Fruit fly (Drosophila melanogaster): ENCODE data around the gene Mipp1.
A peak's percentile ranks its signal among the peaks of the same experiment; 100 is the strongest.

Gene Mipp1

DNA sequence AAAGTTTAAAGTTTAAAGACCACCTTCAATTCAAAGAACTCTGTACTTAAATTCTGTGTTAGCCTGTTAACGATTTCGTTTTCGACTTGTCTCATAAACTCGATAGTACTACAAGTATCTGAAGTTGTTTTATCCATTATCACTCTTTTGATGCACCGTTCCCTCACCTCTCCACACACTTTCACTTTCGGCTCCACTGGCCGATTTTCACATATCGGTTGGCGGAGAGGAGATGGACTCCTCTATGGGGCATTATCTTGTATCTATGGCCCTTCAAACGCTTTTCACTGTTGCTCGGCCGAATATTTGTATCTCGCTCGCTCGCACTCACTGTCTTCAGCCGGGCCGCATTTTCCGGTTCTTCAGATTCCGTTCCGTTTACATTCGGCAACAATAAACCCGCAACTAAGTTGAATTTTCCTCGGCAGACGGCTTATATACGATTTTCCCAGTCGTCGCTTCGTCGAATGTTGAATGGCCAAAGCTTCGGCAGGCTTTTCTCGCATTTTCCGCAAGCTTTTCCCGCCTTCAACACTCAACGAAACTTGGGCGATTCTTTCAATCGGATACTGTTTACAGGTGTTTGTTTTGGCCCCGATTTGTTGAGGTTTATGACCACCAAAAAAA lies 30.0 kb downstream of the Mipp1 start, which contains the start of gene CG43373 (continued):
- TF ChIP-seq CG17359 (tag; optimal IDR thresholded peaks at IDR 0.05): no peak
- no peak for TF ChIP-seq pita (GFP tag; optimal IDR thresholded peaks at IDR 0.05)
- no peak for TF ChIP-seq z (GFP tag; IDR thresholded peaks at IDR 0.05)
- TF ChIP-seq CG6854 (GFP tag; optimal IDR thresholded peaks at IDR 0.05): peak; percentile 22
- no peak for TF ChIP-seq lola (GFP tag; optimal IDR thresholded peaks at IDR 0.05)
- TF ChIP-seq gfzf (GFP tag; optimal IDR thresholded peaks at IDR 0.05): no peak
- TF ChIP-seq sna (GFP tag; IDR thresholded peaks at IDR 0.05; ENCODE audit: partially characterized antibody): no peak
- no peak for TF ChIP-seq tgo (GFP tag; IDR thresholded peaks at IDR 0.05)
- peak; percentile 70 for TF ChIP-seq scrt (GFP tag; optimal IDR thresholded peaks at IDR 0.05)
- peak; percentile 61 for TF ChIP-seq Fer1 (GFP tag; optimal IDR thresholded peaks at IDR 0.05)
- TF ChIP-seq Ets97D (GFP tag; optimal IDR thresholded peaks at IDR 0.05): no peak
- no peak for TF ChIP-seq zen2 (GFP tag; IDR thresholded peaks at IDR 0.05; ENCODE audit: partially characterized antibody)
- no peak for TF ChIP-seq schlank (tag; optimal IDR thresholded peaks at IDR 0.05)
- TF ChIP-seq CG16779 (GFP tag; IDR thresholded peaks at IDR 0.05): no peak
- TF ChIP-seq CG10321 (GFP tag; IDR thresholded peaks at IDR 0.05): no peak
- TF ChIP-seq kay (GFP tag; optimal IDR thresholded peaks at IDR 0.05): no peak
- no peak for TF ChIP-seq CG2116 (GFP tag; optimal IDR thresholded peaks at IDR 0.05)
- no peak for TF ChIP-seq CG8478 (optimal IDR thresholded peaks at IDR 0.05)
- TF ChIP-seq abd-A (tag; optimal IDR thresholded peaks at IDR 0.05): peak; percentile 61
- no peak for TF ChIP-seq crp (GFP tag; optimal IDR thresholded peaks at IDR 0.05)

DNA sequence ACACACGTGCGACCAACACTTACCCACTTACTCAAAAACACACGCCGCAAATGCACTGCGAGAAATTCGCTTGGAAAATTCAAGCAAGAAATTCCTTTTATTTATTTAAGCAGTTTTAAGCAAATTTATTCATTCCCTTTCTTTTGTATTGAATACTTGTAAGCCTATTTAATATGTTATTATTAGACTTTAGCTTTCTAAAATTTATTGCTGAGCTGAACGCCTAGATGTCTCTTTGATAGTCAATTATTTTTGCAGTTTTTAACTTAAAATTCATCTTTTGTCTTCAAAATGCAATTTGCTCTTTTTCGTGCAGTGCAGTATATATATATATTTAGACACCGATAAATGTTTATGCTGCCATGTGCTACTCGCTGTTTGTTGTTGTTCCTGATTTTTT lies 39.2 kb downstream of the Mipp1 start:
- TF ChIP-seq scrt (GFP tag; optimal IDR thresholded peaks at IDR 0.05): peak; percentile 70
- TF ChIP-seq CG6175 (GFP tag; IDR thresholded peaks at IDR 0.05): 0 out of 3 replicates have a peak, but pooled peaks have one; percentile 34
- TF ChIP-seq Dip2 (GFP tag; IDR thresholded peaks at IDR 0.05): no peak
- TF ChIP-seq Doc3 (GFP tag; IDR thresholded peaks at IDR 0.05; ENCODE audit: partially characterized antibody): no peak
- TF ChIP-seq Hr3 (GFP tag; optimal IDR thresholded peaks at IDR 0.05): peak; percentile 75
- TF ChIP-seq wor (GFP tag; IDR thresholded peaks at IDR 0.05): peak; percentile 80
- no peak for TF ChIP-seq Sry-β (GFP tag; optimal IDR thresholded peaks at IDR 0.05)
- TF ChIP-seq CG18764 (GFP tag; optimal IDR thresholded peaks at IDR 0.05): peak; percentile 59
- peak; percentile 33 for TF ChIP-seq CG31388 (GFP tag; optimal IDR thresholded peaks at IDR 0.05)
- peak; percentile 91 for TF ChIP-seq CG30403 (GFP tag; optimal IDR thresholded peaks at IDR 0.05)
- peak; percentile 60 for TF ChIP-seq slp2 (GFP tag; optimal IDR thresholded peaks at IDR 0.05)
- no peak for TF ChIP-seq CG1603 (tag; optimal IDR thresholded peaks at IDR 0.05)
- no peak for TF ChIP-seq gro (GFP tag; optimal IDR thresholded peaks at IDR 0.05)
- peak; percentile 70 for TF ChIP-seq ara (GFP tag; IDR thresholded peaks at IDR 0.05)
- TF ChIP-seq p53 (GFP tag; optimal IDR thresholded peaks at IDR 0.05): no peak
- TF ChIP-seq CG3407 (GFP tag; optimal IDR thresholded peaks at IDR 0.05): peak; percentile 73
- TF ChIP-seq CG6813 (GFP tag; optimal IDR thresholded peaks at IDR 0.05): peak; percentile 65
- TF ChIP-seq CG7839 (tag; optimal IDR thresholded peaks at IDR 0.05): peak; percentile 88
- peak; percentile 65 for TF ChIP-seq CG6654 (GFP tag; optimal IDR thresholded peaks at IDR 0.05)
- TF ChIP-seq sqz (GFP tag; optimal IDR thresholded peaks at IDR 0.05): peak; percentile 69
- peak; percentile 57 for TF ChIP-seq CG4730 (GFP tag; IDR thresholded peaks at IDR 0.05)
- TF ChIP-seq Mad (GFP tag; optimal IDR thresholded peaks at IDR 0.05): peak; percentile 65
- peak; percentile 67 for TF ChIP-seq CG10462 (GFP tag; optimal IDR thresholded peaks at IDR 0.05)
- no peak for TF ChIP-seq sim (GFP tag; IDR thresholded peaks at IDR 0.05)
- TF ChIP-seq CG7786 (GFP tag; optimal IDR thresholded peaks at IDR 0.05): peak; percentile 69
- TF ChIP-seq unpg (GFP tag; optimal IDR thresholded peaks at IDR 0.05): peak; percentile 86
- TF ChIP-seq NC2α (GFP tag; optimal IDR thresholded peaks at IDR 0.05): no peak
- peak; percentile 74 for TF ChIP-seq CG10267 (tag; optimal IDR thresholded peaks at IDR 0.05)
- TF ChIP-seq dati (GFP tag; IDR thresholded peaks at IDR 0.05): no peak
- TF ChIP-seq tup (GFP tag; optimal IDR thresholded peaks at IDR 0.05): no peak
- no peak for TF ChIP-seq jigr1 (GFP tag; IDR thresholded peaks at IDR 0.05)
